Worm (Caenorhabditis elegans): ENCODE measurements around the gene ssq-1.
A peak's percentile ranks its signal among the peaks of the same experiment; 100 is the strongest.

The ssq-1 gene

DNA sequence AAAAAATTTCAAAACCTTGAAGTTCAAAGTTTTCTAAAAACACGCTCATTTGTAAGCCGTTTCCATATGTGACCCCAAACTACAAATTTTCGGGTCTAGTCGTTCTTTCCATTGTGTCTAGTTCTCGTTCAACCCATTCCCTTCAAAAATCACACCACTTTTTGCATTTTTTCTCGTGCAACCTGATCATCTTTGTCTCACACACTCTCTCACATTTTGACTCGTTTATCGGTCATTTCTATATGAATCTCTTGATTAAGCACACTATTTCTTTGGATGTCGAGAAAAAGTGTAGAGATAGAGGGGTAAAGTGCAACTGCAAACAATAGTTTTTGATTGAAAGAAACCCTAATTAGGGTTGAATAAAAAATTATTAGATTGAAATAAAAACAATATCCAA is 48.8 kb upstream of the ssq-1 start (continued):
- TF ChIP-seq B0261.1 (tag; optimal IDR thresholded peaks at IDR 0.05) (no peak), hmg-1.2 (GFP tag; IDR thresholded peaks at IDR 0.05) (peak; percentile 75; the same call in 1 of the 2 replicates), sptf-2 (GFP tag; optimal IDR thresholded peaks at IDR 0.05) (no peak), pbrm-1 (GFP tag; IDR thresholded peaks at IDR 0.05) (no peak), nfyb-1 (GFP tag; IDR thresholded peaks at IDR 0.05) (no peak), attf-5 (GFP tag; optimal IDR thresholded peaks at IDR 0.05) (peak; percentile 16), egl-44 (GFP tag; IDR thresholded peaks at IDR 0.05) (0 out of 2 replicates have a peak, but pooled peaks have one; percentile 15), fkh-3 (tag; optimal IDR thresholded peaks at IDR 0.05) (no peak), Y56A3A.18 (GFP tag; IDR thresholded peaks at IDR 0.05) (no peak), ztf-28 (GFP tag; IDR thresholded peaks at IDR 0.05) (no peak), Y67H2A.10 (GFP tag; conservative IDR thresholded peaks at IDR 0.05) (no peak), nhr-27 (tag; optimal IDR thresholded peaks at IDR 0.05) (no peak), ceh-40 (GFP tag; IDR thresholded peaks at IDR 0.05) (no peak), hrde-1 (tag; optimal IDR thresholded peaks at IDR 0.05; ENCODE audit: borderline replicate concordance) (no peak), mcd-1 (GFP tag; IDR thresholded peaks at IDR 0.05) (no peak), lin-40 (tag; optimal IDR thresholded peaks at IDR 0.05) (peak; percentile 18), lag-1 (GFP tag; IDR thresholded peaks at IDR 0.05) (no peak), atf-7 (tag; optimal IDR thresholded peaks at IDR 0.05) (no peak), F23B12.7 (tag; optimal IDR thresholded peaks at IDR 0.05; ENCODE audit: insufficient read depth) (no peak), bed-2 (GFP tag; IDR thresholded peaks at IDR 0.05) (no peak), mes-4 (tag; optimal IDR thresholded peaks at IDR 0.05) (no peak), hlh-26 (GFP tag; conservative IDR thresholded peaks at IDR 0.05) (no peak), ceh-79 (tag; optimal IDR thresholded peaks at IDR 0.05) (no peak), tbx-9 (tag; optimal IDR thresholded peaks at IDR 0.05; ENCODE audit: borderline replicate concordance) (no peak), nfya-2 (GFP tag; IDR thresholded peaks at IDR 0.05) (no peak), chd-7 (tag; optimal IDR thresholded peaks at IDR 0.05) (no peak), ceh-91 (GFP tag; IDR thresholded peaks at IDR 0.05) (no peak), rcor-1 (GFP tag; IDR thresholded peaks at IDR 0.05) (no peak), egrh-3 (GFP tag; IDR thresholded peaks at IDR 0.05) (no peak), efl-1 (GFP tag; optimal IDR thresholded peaks at IDR 0.05) (no peak), ztf-18 (tag; optimal IDR thresholded peaks at IDR 0.05) (no peak), F39B2.1 (GFP tag; IDR thresholded peaks at IDR 0.05) (no peak), ekl-4 (GFP tag; IDR thresholded peaks at IDR 0.05) (no peak), unc-130 (GFP tag; optimal IDR thresholded peaks at IDR 0.05) (no peak), ztf-3 (GFP tag; optimal IDR thresholded peaks at IDR 0.05) (no peak), C06A6.2 (GFP tag; conservative IDR thresholded peaks at IDR 0.05) (no peak)

DNA sequence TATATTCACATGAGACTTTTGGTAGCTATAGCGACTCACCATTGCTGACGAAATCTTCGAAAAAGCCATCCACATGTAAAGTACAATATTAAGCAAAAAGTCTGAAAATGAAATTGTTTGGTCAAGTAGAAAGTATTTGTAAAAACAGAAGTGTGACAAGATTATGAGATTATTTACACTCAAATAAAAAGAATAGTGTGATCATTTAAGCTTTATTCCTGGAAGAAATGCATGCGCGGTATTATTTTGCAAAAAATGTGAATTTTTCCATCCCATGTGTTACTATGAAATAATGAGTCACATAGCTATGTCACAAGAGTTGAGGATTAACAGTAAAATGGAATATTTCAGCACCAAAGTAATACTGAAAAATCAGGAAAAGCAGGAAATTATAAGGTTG is 41.7 kb upstream of the ssq-1 start, which contains the start of gene dct-15:
Gene dct-15 (minus strand): TSS at position 101 of the 400 bp plus-strand sequence.
- TF ChIP-seq ztf-3 (GFP tag; optimal IDR thresholded peaks at IDR 0.05) (no peak), lag-1 (GFP tag; IDR thresholded peaks at IDR 0.05) (no peak), fkh-3 (tag; optimal IDR thresholded peaks at IDR 0.05) (no peak), ama-1 (optimal IDR thresholded peaks at IDR 0.05) (no peak), ama-1 (GFP tag; optimal IDR thresholded peaks at IDR 0.05) (no peak), F49E8.2 (tag; optimal IDR thresholded peaks at IDR 0.05; ENCODE audit: insufficient read depth) (no peak), ztf-28 (GFP tag; IDR thresholded peaks at IDR 0.05) (no peak), egrh-3 (GFP tag; IDR thresholded peaks at IDR 0.05) (no peak), gei-17 (GFP tag; optimal IDR thresholded peaks at IDR 0.05) (no peak), hrde-1 (tag; optimal IDR thresholded peaks at IDR 0.05; ENCODE audit: borderline replicate concordance) (no peak)

All from whole organism, young adult.